Fruit fly (Drosophila melanogaster): ENCODE data around the gene CG1265.
A peak's percentile ranks its signal among the peaks of the same experiment; 100 is the strongest.

The CG1265 gene

dm6 chr3L:4252862-4253610 lies 1.5 kb upstream of the CG1265 start (continued):
- TF ChIP-seq CG10321 (GFP tag; IDR thresholded peaks at IDR 0.05) = no peak
- no peak for TF ChIP-seq slbo (GFP tag; IDR thresholded peaks at IDR 0.05)
- peak; percentile 6 for TF ChIP-seq ftz-f1 (GFP tag; optimal IDR thresholded peaks at IDR 0.05)
- TF ChIP-seq CG17802 (tag; optimal IDR thresholded peaks at IDR 0.05) = peak; percentile 6

dm6 chr3L:4253611-4254300 lies 820 bp upstream of the CG1265 start:
- peak; percentile 78 for TF ChIP-seq MESR4 (GFP tag; optimal IDR thresholded peaks at IDR 0.05)
- TF ChIP-seq chm (GFP tag; IDR thresholded peaks at IDR 0.05) = peak; percentile 13; the same call in 1 of the 2 replicates
- TF ChIP-seq Med (GFP tag) = peak; percentile 20
- TF ChIP-seq CG17359 (tag; optimal IDR thresholded peaks at IDR 0.05) = no peak
- no peak for TF ChIP-seq slp2 (GFP tag; optimal IDR thresholded peaks at IDR 0.05)
- TF ChIP-seq CG12104 (GFP tag; optimal IDR thresholded peaks at IDR 0.05) = peak; percentile 6
- TF ChIP-seq CG15073 (GFP tag; optimal IDR thresholded peaks at IDR 0.05) = no peak
- peak; percentile 91 for TF ChIP-seq cg (GFP tag; optimal IDR thresholded peaks at IDR 0.05)
- no peak for TF ChIP-seq Usf (GFP tag; optimal IDR thresholded peaks at IDR 0.05)
- TF ChIP-seq chinmo (GFP tag; IDR thresholded peaks at IDR 0.05; ENCODE audit: partially characterized antibody) = peak; percentile 86; the same call in 1 of the 4 replicates
- TF ChIP-seq mld (GFP tag; IDR thresholded peaks at IDR 0.05; ENCODE audit: partially characterized antibody) = 0 out of 3 replicates have a peak, but pooled peaks have one; percentile 58
- no peak for TF ChIP-seq pnt (GFP tag; optimal IDR thresholded peaks at IDR 0.05)
- TF ChIP-seq pzg (GFP tag; optimal IDR thresholded peaks at IDR 0.05) = peak; percentile 22
- no peak for TF ChIP-seq CG4404 (GFP tag; IDR thresholded peaks at IDR 0.05)
- no peak for TF ChIP-seq lbe (GFP tag; optimal IDR thresholded peaks at IDR 0.05)
- 0 out of 3 replicates have a peak, but pooled peaks have one; percentile 20 for TF ChIP-seq CG14860 (GFP tag; IDR thresholded peaks at IDR 0.05; ENCODE audit: partially characterized antibody)
- TF ChIP-seq Hr78 (GFP tag; optimal IDR thresholded peaks at IDR 0.05) = peak in 1 of 2 experiments; percentile 54
- TF ChIP-seq YL-1 (GFP tag; optimal IDR thresholded peaks at IDR 0.05) = peak; percentile 30
- TF ChIP-seq CG4617 (GFP tag; optimal IDR thresholded peaks at IDR 0.05; ENCODE audit: borderline replicate concordance) = peak; percentile 46
- no peak for TF ChIP-seq Max (GFP tag; optimal IDR thresholded peaks at IDR 0.05)
- peak; percentile 4 for TF ChIP-seq CG5180 (GFP tag; optimal IDR thresholded peaks at IDR 0.05)
- TF ChIP-seq bbx (GFP tag; IDR thresholded peaks at IDR 0.05; ENCODE audit: partially characterized antibody) = 0 out of 2 replicates have a peak, but pooled peaks have one; percentile 14
- 0 out of 2 replicates have a peak, but pooled peaks have one; percentile 18 for TF ChIP-seq sna (GFP tag; IDR thresholded peaks at IDR 0.05; ENCODE audit: partially characterized antibody)
- TF ChIP-seq ab (GFP tag; optimal IDR thresholded peaks at IDR 0.05) = no peak
- TF ChIP-seq CG34422 (GFP tag; IDR thresholded peaks at IDR 0.05) = no peak
- TF ChIP-seq lmd (GFP tag; IDR thresholded peaks at IDR 0.05) = 0 out of 2 replicates have a peak, but pooled peaks have one; percentile 12
- no peak for TF ChIP-seq Lim3 (GFP tag; IDR thresholded peaks at IDR 0.05)
- TF ChIP-seq ttk (GFP tag; IDR thresholded peaks at IDR 0.05) = 0 out of 2 replicates have a peak, but pooled peaks have one; percentile 17
- TF ChIP-seq Atf3 (GFP tag; optimal IDR thresholded peaks at IDR 0.05) = no peak
- no peak for TF ChIP-seq pan (optimal IDR thresholded peaks at IDR 0.05)
- peak in 1 of 2 experiments; percentile 25 for TF ChIP-seq pan (GFP tag; optimal IDR thresholded peaks at IDR 0.05 in 1 of 2, IDR thresholded peaks at IDR 0.05 in 1 of 2)
- 0 out of 3 replicates have a peak, but pooled peaks have one; percentile 12 for TF ChIP-seq so (GFP tag; IDR thresholded peaks at IDR 0.05)
- TF ChIP-seq CG8478 (optimal IDR thresholded peaks at IDR 0.05) = peak; percentile 10
- no peak for TF ChIP-seq Ets65A (GFP tag)
- TF ChIP-seq Trl (optimal IDR thresholded peaks at IDR 0.05) = peak in 1 of 2 experiments; percentile 13
- TF ChIP-seq Trl (GFP tag; optimal IDR thresholded peaks at IDR 0.05) = no peak
- TF ChIP-seq CG10959 (GFP tag; IDR thresholded peaks at IDR 0.05) = 0 out of 2 replicates have a peak, but pooled peaks have one; percentile 31
- TF ChIP-seq CG14710 (tag; optimal IDR thresholded peaks at IDR 0.05) = no peak
- TF ChIP-seq bigmax (GFP tag; optimal IDR thresholded peaks at IDR 0.05) = peak; percentile 91
- TF ChIP-seq ci (GFP tag; IDR thresholded peaks at IDR 0.05) = no peak
- TF ChIP-seq MBD-R2 (GFP tag; IDR thresholded peaks at IDR 0.05) = peak; percentile 26
- TF ChIP-seq CG32767 (GFP tag; IDR thresholded peaks at IDR 0.05) = peak; percentile 57; the same call in 1 of the 2 replicates
